Worm (Caenorhabditis elegans) whole organism, midembryonic: ENCODE data around the gene srab-4.

Source experiments
- T22C8.4 ChIP-seq: fragments of 200-800 bp; sonication (Bioruptor generic); IDR thresholded peaks from 2 replicates; pipeline ENCODE4 v1.3.6; 2022; ENCODE audit warnings: missing genetic modification characterization, missing compliant biosample characterization
- cog-1 ChIP-seq: sonication (generic microtip); optimal IDR thresholded peaks from 2 replicates; lab custom pipeline; 2016; ENCODE audit warnings: missing genetic modification characterization, missing compliant biosample characterization
- flt-1 ChIP-seq: fragments of 200-800 bp; sonication (Bioruptor generic); IDR thresholded peaks from 2 replicates; pipeline ENCODE4 v1.3.6; 2022; ENCODE audit warnings: missing genetic modification characterization, missing compliant biosample characterization
- klf-2 ChIP-seq: fragments of 200-800 bp; sonication (Bioruptor generic); conservative IDR thresholded peaks from 2 replicates; pipeline ENCODE4 v1.3.6; 2022; ENCODE audit warnings: missing genetic modification reagents, missing genetic modification characterization, missing compliant biosample characterization
- med-1 ChIP-seq: sonication (generic microtip); optimal IDR thresholded peaks from 2 replicates; lab custom pipeline; 2017; ENCODE audit warnings: missing genetic modification characterization, mild to moderate bottlenecking, missing compliant biosample characterization, antibody characterized with exemption, missing genetic modification reagents; ENCODE audit not compliant: insufficient read depth
- ref-1 ChIP-seq: fragments of 200-800 bp; sonication (Bioruptor generic); conservative IDR thresholded peaks from 2 replicates; pipeline ENCODE4 v1.3.6; 2022; ENCODE audit warnings: missing genetic modification reagents, missing genetic modification characterization, missing compliant biosample characterization
- tab-1 ChIP-seq: fragments of 200-800 bp; sonication (Bioruptor generic); IDR thresholded peaks from 2 replicates; pipeline ENCODE4 v1.3.6; 2022; ENCODE audit warnings: missing genetic modification characterization, missing compliant biosample characterization
- ztf-23 ChIP-seq: fragments of 200-800 bp; sonication (Bioruptor generic); IDR thresholded peaks from 2 replicates; pipeline ENCODE4 v1.3.6; 2022; ENCODE audit warnings: missing genetic modification reagents, missing genetic modification characterization, missing compliant biosample characterization
- ztf-29 ChIP-seq: fragments of 200-800 bp; sonication (Bioruptor generic); IDR thresholded peaks from 2 replicates; pipeline ENCODE4 v1.3.6; 2022; ENCODE audit warnings: missing genetic modification reagents, missing genetic modification characterization, missing compliant biosample characterization

Gene srab-4

ce11 chrV:7012617-7013016, 8.7 kb downstream of the srab-4 start, which contains the start of gene srw-127:
TSS of gene srw-127 (plus strand) at chrV:7012917.
- TF ChIP-seq ref-1 = no peak
- no peak for TF ChIP-seq ztf-23 (GFP tag; lab: Robert Waterston, UW)

- TF ChIP-seq ref-1 (no peak), med-1 (GFP tag; lab: Kevin White, UChicago) (no peak), T22C8.4 (GFP tag; lab: Robert Waterston, UW) (no peak), tab-1 (no peak), ztf-23 (GFP tag; lab: Robert Waterston, UW) (no peak), klf-2 (GFP tag; lab: Robert Waterston, UW) (no peak), ztf-29 (no peak)
These were observed 11.9 kb downstream of the srab-4 start, which contains the start of gene C33G8.13 for ce11 chrV:7015872-7016271. TSS of gene C33G8.13 (minus strand) at chrV:7015972.

- TF ChIP-seq ref-1 (no peak), T22C8.4 (GFP tag; lab: Robert Waterston, UW) (no peak), cog-1 (tag; lab: Kevin White, UChicago) (no peak), klf-2 (GFP tag; lab: Robert Waterston, UW) (no peak), med-1 (GFP tag; lab: Kevin White, UChicago) (no peak), ztf-29 (no peak), tab-1 (no peak), flt-1 (GFP tag; lab: Robert Waterston, UW) (no peak), ztf-23 (GFP tag; lab: Robert Waterston, UW) (no peak)
These were observed 13.1 kb downstream of the srab-4 start, which contains the start of gene srsx-32 for ce11 chrV:7017059-7017458. TSS of gene srsx-32 (plus strand) at chrV:7017359.

- TF ChIP-seq klf-2 (GFP tag; lab: Robert Waterston, UW) (no peak), T22C8.4 (GFP tag; lab: Robert Waterston, UW) (no peak), ref-1 (no peak), flt-1 (GFP tag; lab: Robert Waterston, UW) (no peak), med-1 (GFP tag; lab: Kevin White, UChicago) (no peak), cog-1 (tag; lab: Kevin White, UChicago) (no peak), ztf-23 (GFP tag; lab: Robert Waterston, UW) (no peak), tab-1 (no peak), ztf-29 (no peak)
These were observed 17.8 kb downstream of the srab-4 start, which contains the start of gene F20A1.4 for ce11 chrV:7021772-7022171. TSS of gene F20A1.4 (minus strand) at chrV:7021872.

ce11 chrV:7022981-7023380, 19.0 kb downstream of the srab-4 start:
- no peak for TF ChIP-seq ref-1
- TF ChIP-seq ztf-29 = no peak
- no peak for TF ChIP-seq flt-1 (GFP tag; lab: Robert Waterston, UW)
- no peak for TF ChIP-seq med-1 (GFP tag; lab: Kevin White, UChicago)
- TF ChIP-seq tab-1 = no peak
- no peak for TF ChIP-seq T22C8.4 (GFP tag; lab: Robert Waterston, UW)
- no peak for TF ChIP-seq klf-2 (GFP tag; lab: Robert Waterston, UW)
- no peak for TF ChIP-seq cog-1 (tag; lab: Kevin White, UChicago)
- no peak for TF ChIP-seq ztf-23 (GFP tag; lab: Robert Waterston, UW)

- TF ChIP-seq med-1 (GFP tag; lab: Kevin White, UChicago) (no peak), T22C8.4 (GFP tag; lab: Robert Waterston, UW) (no peak), klf-2 (GFP tag; lab: Robert Waterston, UW) (no peak), cog-1 (tag; lab: Kevin White, UChicago) (no peak), ztf-23 (GFP tag; lab: Robert Waterston, UW) (no peak), ztf-29 (no peak), ref-1 (no peak), flt-1 (GFP tag; lab: Robert Waterston, UW) (no peak), tab-1 (no peak)
These were observed 23.1 kb downstream of the srab-4 start, which contains the start of gene F20A1.6 for ce11 chrV:7027055-7027454. TSS of gene F20A1.6 (minus strand) at chrV:7027155.

ce11 chrV:7036475-7036874, 32.5 kb downstream of the srab-4 start, which contains the start of gene twk-11:
TSS of gene twk-11 (minus strand) at chrV:7036575.
- TF ChIP-seq flt-1 (GFP tag; lab: Robert Waterston, UW) = no peak
- TF ChIP-seq ref-1 = no peak
- TF ChIP-seq ztf-29 = no peak

ce11 chrV:7046005-7046404, 42.1 kb downstream of the srab-4 start, which contains the start of gene F20A1.2:
TSS of gene F20A1.2 (plus strand) at chrV:7046305.
- TF ChIP-seq ref-1 (no peak), ztf-29 (no peak), klf-2 (GFP tag; lab: Robert Waterston, UW) (no peak)

- TF ChIP-seq med-1 (GFP tag; lab: Kevin White, UChicago) (no peak), ztf-29 (no peak), flt-1 (GFP tag; lab: Robert Waterston, UW) (no peak)
These were observed 43.6 kb downstream of the srab-4 start, which contains the start of gene F20A1.8 for ce11 chrV:7047512-7047911. TSS of gene F20A1.8 (minus strand) at chrV:7047612.

ce11 chrV:7050153-7050552, 46.2 kb downstream of the srab-4 start:
- no peak for TF ChIP-seq ztf-29
- no peak for TF ChIP-seq klf-2 (GFP tag; lab: Robert Waterston, UW)

ce11 chrV:7051133-7051765, 47.3 kb downstream of the srab-4 start, which contains the start of the genes tofu-2 and spig-1:
TSS of gene tofu-2 (minus strand) at chrV:7051248.
TSS of gene spig-1 (plus strand) at chrV:7051715.
- TF ChIP-seq tab-1 = no peak
- no peak for TF ChIP-seq ztf-23 (GFP tag; lab: Robert Waterston, UW)
- TF ChIP-seq cog-1 (tag; lab: Kevin White, UChicago) = no peak
- TF ChIP-seq flt-1 (GFP tag; lab: Robert Waterston, UW) = no peak
- TF ChIP-seq T22C8.4 (GFP tag; lab: Robert Waterston, UW) = no peak
- TF ChIP-seq ref-1 = no peak
- no peak for TF ChIP-seq ztf-29
- no peak for TF ChIP-seq klf-2 (GFP tag; lab: Robert Waterston, UW)
- no peak for TF ChIP-seq med-1 (GFP tag; lab: Kevin White, UChicago)
